Worm (Caenorhabditis elegans) whole organism, mixed stage, embryonic: ENCODE data around the gene R04B3.2.

Experiments
- M03D4.4 ChIP-seq: sonication (generic microtip); optimal IDR thresholded peaks from 2 replicates; lab custom pipeline; 2017; ENCODE audit warnings: mild to moderate bottlenecking, missing genetic modification characterization, missing compliant biosample characterization
- bed-3 ChIP-seq: fragments of 200-800 bp; sonication (Bioruptor generic); optimal IDR thresholded peaks from 3 replicates; lab custom pipeline; 2018; ENCODE audit warnings: mild to moderate bottlenecking, missing genetic modification characterization, moderate library complexity, missing compliant biosample characterization
- blmp-1 ChIP-seq: fragments of 150-350 bp; optimal IDR thresholded peaks from 2 replicates; lab custom pipeline; 2014; ENCODE audit warnings: missing biosample characterization, missing genetic modification characterization
- ceh-39 ChIP-seq: fragments of 150-350 bp; optimal IDR thresholded peaks from 2 replicates; lab custom pipeline; 2014; ENCODE audit warnings: missing biosample characterization, missing genetic modification characterization
- ceh-43 ChIP-seq: fragments of 200-800 bp; sonication (Bioruptor generic); optimal IDR thresholded peaks from 2 replicates; lab custom pipeline; 2018; ENCODE audit warnings: mild to moderate bottlenecking, missing genetic modification characterization, moderate library complexity, missing compliant biosample characterization
- ceh-83 ChIP-seq: fragments of 200-800 bp; sonication (Bioruptor generic); optimal IDR thresholded peaks from 2 replicates; lab custom pipeline; 2018; ENCODE audit warnings: mild to moderate bottlenecking, missing genetic modification characterization, missing compliant biosample characterization
- ces-1 ChIP-seq: fragments of 150-350 bp; optimal IDR thresholded peaks from 2 replicates; lab custom pipeline; 2014; ENCODE audit warnings: missing biosample characterization, missing genetic modification reagents, missing genetic modification characterization
- cnd-1 ChIP-seq: fragments of 200-800 bp; sonication (Bioruptor generic); optimal IDR thresholded peaks from 2 replicates; lab custom pipeline; 2018; ENCODE audit warnings: mild to moderate bottlenecking, missing genetic modification characterization, missing compliant biosample characterization
- drap-1 ChIP-seq: fragments of 200-800 bp; sonication (Bioruptor generic); optimal IDR thresholded peaks from 3 replicates; lab custom pipeline; 2018; ENCODE audit warnings: mild to moderate bottlenecking, missing genetic modification characterization, missing compliant biosample characterization
- elt-1 ChIP-seq: sonication (generic microtip); optimal IDR thresholded peaks from 2 replicates; lab custom pipeline; 2017; ENCODE audit warnings: missing genetic modification characterization, mild to moderate bottlenecking, missing compliant biosample characterization, antibody characterized with exemption, moderate library complexity, borderline replicate concordance; ENCODE audit not compliant: insufficient read depth
- elt-3 ChIP-seq: fragments of 150-350 bp; optimal IDR thresholded peaks from 2 replicates; lab custom pipeline; 2014; ENCODE audit warnings: missing biosample characterization, missing genetic modification characterization
- flh-1 ChIP-seq: fragments of 200-800 bp; sonication (Bioruptor generic); optimal IDR thresholded peaks from 2 replicates; lab custom pipeline; 2018; ENCODE audit warnings: mild to moderate bottlenecking, missing genetic modification characterization, moderate library complexity, missing compliant biosample characterization
- ham-2 ChIP-seq: fragments of 200-800 bp; sonication (Bioruptor generic); optimal IDR thresholded peaks from 2 replicates; lab custom pipeline; 2018; ENCODE audit warnings: mild to moderate bottlenecking, missing genetic modification characterization, missing compliant biosample characterization
- hlh-1 ChIP-seq: fragments of 150-350 bp; optimal IDR thresholded peaks from 2 replicates; lab custom pipeline; 2014; ENCODE audit warnings: missing biosample characterization, missing genetic modification reagents, missing genetic modification characterization
- lin-13 ChIP-seq: fragments of 150-350 bp; optimal IDR thresholded peaks from 2 replicates; lab custom pipeline; 2014; ENCODE audit warnings: missing biosample characterization, missing genetic modification characterization
- lin-32 ChIP-seq: fragments of 200-800 bp; sonication (Bioruptor generic); optimal IDR thresholded peaks from 2 replicates; lab custom pipeline; 2018; ENCODE audit warnings: mild to moderate bottlenecking, missing genetic modification characterization, missing compliant biosample characterization
- lsy-2 ChIP-seq: fragments of 150-350 bp; optimal IDR thresholded peaks from 2 replicates; lab custom pipeline; 2014; ENCODE audit warnings: missing biosample characterization, missing genetic modification characterization
- mab-5 ChIP-seq: fragments of 150-350 bp; optimal IDR thresholded peaks from 2 replicates; lab custom pipeline; 2014; ENCODE audit warnings: missing biosample characterization, missing genetic modification characterization
- mep-1 ChIP-seq: fragments of 150-350 bp; optimal IDR thresholded peaks from 2 replicates; lab custom pipeline; 2017; ENCODE audit warnings: missing biosample characterization, missing genetic modification reagents, missing genetic modification characterization, inconsistent platforms
- mls-2 ChIP-seq: sonication (generic microtip); optimal IDR thresholded peaks from 2 replicates; lab custom pipeline; 2016; ENCODE audit warnings: mild to moderate bottlenecking, missing genetic modification characterization, moderate library complexity, missing compliant biosample characterization
- nhr-12 ChIP-seq: fragments of 150-350 bp; optimal IDR thresholded peaks from 2 replicates; lab custom pipeline; 2014; ENCODE audit warnings: missing biosample characterization, missing genetic modification characterization
- nhr-2 ChIP-seq: fragments of 150-350 bp; optimal IDR thresholded peaks from 2 replicates; lab custom pipeline; 2014; ENCODE audit warnings: missing biosample characterization, missing genetic modification characterization
- nhr-237 ChIP-seq: fragments of 150-350 bp; optimal IDR thresholded peaks from 2 replicates; lab custom pipeline; 2014; ENCODE audit warnings: missing biosample characterization, missing genetic modification characterization
- nhr-28 ChIP-seq: fragments of 150-350 bp; optimal IDR thresholded peaks from 2 replicates; lab custom pipeline; 2014; ENCODE audit warnings: missing biosample characterization, missing genetic modification characterization
- nhr-76 ChIP-seq: sonication (generic microtip); optimal IDR thresholded peaks from 2 replicates; lab custom pipeline; 2017; ENCODE audit warnings: missing biosample characterization, missing genetic modification characterization
- pha-4 ChIP-seq: fragments of 150-350 bp; optimal IDR thresholded peaks from 2 replicates; lab custom pipeline; 2018; ENCODE audit warnings: missing biosample characterization, missing genetic modification reagents, missing genetic modification characterization
- sem-2 ChIP-seq: fragments of 200-800 bp; sonication (Bioruptor generic); optimal IDR thresholded peaks from 2 replicates; lab custom pipeline; 2018; ENCODE audit warnings: mild to moderate bottlenecking, missing genetic modification characterization, missing compliant biosample characterization
- snpc-4 ChIP-seq: fragments of 150-350 bp; optimal IDR thresholded peaks from 2 replicates; lab custom pipeline; 2014; ENCODE audit warnings: missing biosample characterization, missing genetic modification characterization
- sptf-1 ChIP-seq: sonication (generic microtip); optimal IDR thresholded peaks from 2 replicates; lab custom pipeline; 2017; ENCODE audit warnings: mild to moderate bottlenecking, missing genetic modification characterization, moderate library complexity, missing compliant biosample characterization
- tbx-8 ChIP-seq: fragments of 200-800 bp; sonication (Bioruptor generic); optimal IDR thresholded peaks from 2 replicates; lab custom pipeline; 2018; ENCODE audit warnings: mild to moderate bottlenecking, missing genetic modification characterization, moderate library complexity, missing compliant biosample characterization
- unc-120 ChIP-seq: sonication (generic microtip); optimal IDR thresholded peaks from 2 replicates; lab custom pipeline; 2017; ENCODE audit warnings: missing genetic modification characterization, missing compliant biosample characterization; ENCODE audit not compliant: poor library complexity, severe bottlenecking
- unc-62 ChIP-seq: fragments of 150-350 bp; optimal IDR thresholded peaks from 2 replicates; lab custom pipeline; 2014; ENCODE audit warnings: missing biosample characterization, missing genetic modification reagents, missing genetic modification characterization
- zip-8 ChIP-seq: fragments of 150-350 bp; optimal IDR thresholded peaks from 2 replicates; lab custom pipeline; 2014; ENCODE audit warnings: missing biosample characterization, missing genetic modification characterization
- ztf-11 ChIP-seq: fragments of 150-350 bp; optimal IDR thresholded peaks from 2 replicates; lab custom pipeline; 2014; ENCODE audit warnings: missing biosample characterization, missing genetic modification characterization

Gene R04B3.2

DNA sequence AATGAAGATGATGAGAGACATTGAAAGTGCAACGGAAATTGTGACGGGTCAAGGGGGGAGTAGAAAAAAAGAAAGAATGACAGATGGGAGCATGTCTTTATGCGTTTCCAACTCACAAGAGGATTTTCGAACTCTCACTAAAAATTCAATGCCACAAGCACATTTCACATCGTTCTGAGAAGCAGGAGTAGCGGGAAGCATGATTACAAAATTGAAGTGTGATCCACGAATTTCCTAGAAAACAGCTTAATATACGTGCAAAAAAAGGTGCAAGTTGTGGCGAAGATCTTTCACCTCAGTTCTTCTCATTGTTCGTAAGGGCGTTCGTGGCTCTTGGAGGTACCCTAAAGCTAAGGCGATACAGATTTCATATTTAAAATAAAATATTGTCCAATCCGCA, 33.2 kb upstream of the R04B3.2 start:
- no peak for TF ChIP-seq elt-1
- no peak for TF ChIP-seq ces-1 (GFP tag; lab: Kevin White, UChicago)
- TF ChIP-seq drap-1 (GFP tag; lab: Kevin White, UChicago): no peak
- TF ChIP-seq lin-32 (GFP tag; lab: Kevin White, UChicago): no peak
- TF ChIP-seq tbx-8 (GFP tag; lab: Kevin White, UChicago): no peak
- no peak for TF ChIP-seq nhr-237 (tag; lab: Kevin White, UChicago)
- no peak for TF ChIP-seq cnd-1 (tag; lab: Kevin White, UChicago)

ce11 chrX:2497816-2498215, 24.3 kb upstream of the R04B3.2 start:
- TF ChIP-seq ces-1 (GFP tag; lab: Kevin White, UChicago) (peak; percentile 19), pha-4 (tag; lab: Kevin White, UChicago) (peak; percentile 53), mab-5 (tag; lab: Kevin White, UChicago) (no peak), sem-2 (GFP tag; lab: Kevin White, UChicago) (no peak), ham-2 (peak; percentile 52), snpc-4 (tag; lab: Kevin White, UChicago) (no peak), hlh-1 (no peak), mep-1 (no peak), flh-1 (GFP tag; lab: Kevin White, UChicago) (no peak), M03D4.4 (tag; lab: Kevin White, UChicago) (no peak), nhr-28 (tag; lab: Kevin White, UChicago) (no peak), ceh-83 (peak; percentile 0), nhr-2 (tag; lab: Kevin White, UChicago) (peak; percentile 18), elt-1 (no peak)

- no peak for TF ChIP-seq mab-5 (tag; lab: Kevin White, UChicago)
- TF ChIP-seq ham-2: peak; percentile 68
- no peak for TF ChIP-seq ceh-39 (tag; lab: Kevin White, UChicago)
- no peak for TF ChIP-seq sptf-1 (tag; lab: Kevin White, UChicago)
- no peak for TF ChIP-seq tbx-8 (GFP tag; lab: Kevin White, UChicago)
- TF ChIP-seq ztf-11 (tag; lab: Kevin White, UChicago): no peak
- no peak for TF ChIP-seq nhr-12 (tag; lab: Kevin White, UChicago)
- TF ChIP-seq nhr-76 (tag; lab: Kevin White, UChicago): no peak
- peak; percentile 24 for TF ChIP-seq lin-13 (tag; lab: Kevin White, UChicago)
- peak; percentile 30 for TF ChIP-seq M03D4.4 (tag; lab: Kevin White, UChicago)
- no peak for TF ChIP-seq elt-3
- no peak for TF ChIP-seq snpc-4 (tag; lab: Kevin White, UChicago)
- no peak for TF ChIP-seq sem-2 (GFP tag; lab: Kevin White, UChicago)
- TF ChIP-seq blmp-1 (tag; lab: Kevin White, UChicago): peak; percentile 51
- TF ChIP-seq ceh-83: no peak
- peak; percentile 42 for TF ChIP-seq pha-4 (tag; lab: Kevin White, UChicago)
- TF ChIP-seq mls-2: peak; percentile 55
- no peak for TF ChIP-seq bed-3
- peak; percentile 39 for TF ChIP-seq unc-120 (tag; lab: Kevin White, UChicago)
- no peak for TF ChIP-seq hlh-1
- no peak for TF ChIP-seq ceh-43 (GFP tag; lab: Kevin White, UChicago)
- TF ChIP-seq nhr-28 (tag; lab: Kevin White, UChicago): no peak
- no peak for TF ChIP-seq nhr-237 (tag; lab: Kevin White, UChicago)
- TF ChIP-seq flh-1 (GFP tag; lab: Kevin White, UChicago): no peak
- no peak for TF ChIP-seq zip-8 (tag; lab: Kevin White, UChicago)
- peak; percentile 46 for TF ChIP-seq nhr-2 (tag; lab: Kevin White, UChicago)
- TF ChIP-seq cnd-1 (tag; lab: Kevin White, UChicago): no peak
- TF ChIP-seq unc-62: peak; percentile 56
- no peak for TF ChIP-seq mep-1
- TF ChIP-seq ces-1 (GFP tag; lab: Kevin White, UChicago): no peak
- no peak for TF ChIP-seq lsy-2
- no peak for TF ChIP-seq lin-32 (GFP tag; lab: Kevin White, UChicago)
Observed at ce11 chrX:2495865-2496314, 22.4 kb upstream of the R04B3.2 start, which contains the start of gene rabr-1. rabr-1 (plus strand) TSS chrX:2496180.

ce11 chrX:2494296-2494695, 20.8 kb upstream of the R04B3.2 start:
- no peak for TF ChIP-seq snpc-4 (tag; lab: Kevin White, UChicago)
- no peak for TF ChIP-seq ceh-39 (tag; lab: Kevin White, UChicago)
- TF ChIP-seq ces-1 (GFP tag; lab: Kevin White, UChicago): peak; percentile 36
- TF ChIP-seq, all 35 proteins: peak for 1
